Fruit fly (Drosophila melanogaster): ENCODE measurements around the gene Adsl.

Adsl gene

DNA sequence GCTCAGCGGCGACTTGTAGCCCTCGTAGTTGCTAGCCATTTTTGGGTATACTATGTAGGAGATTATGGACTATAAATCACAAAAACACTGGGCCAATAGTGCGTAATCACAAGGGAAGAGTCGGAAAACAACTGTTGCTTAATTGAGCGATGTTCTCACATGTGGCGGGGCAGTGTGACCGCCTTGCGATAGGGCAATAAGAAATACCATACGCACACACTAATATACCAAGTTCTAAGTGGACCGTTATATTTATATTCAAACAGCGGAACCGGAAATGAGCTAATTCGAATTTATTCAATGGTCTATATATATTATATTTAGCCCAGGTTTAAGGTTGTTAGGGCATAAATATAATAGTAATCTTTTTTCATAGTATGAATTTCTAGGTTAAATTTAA, at the start of gene Adsl:
Gene Adsl (minus strand): TSS at position 165 of the 400 bp plus-strand sequence.
- TF ChIP-seq Sin3A (optimal IDR thresholded peaks at IDR 0.05) (no peak), Myc (optimal IDR thresholded peaks at IDR 0.05) (no peak), ttk (optimal IDR thresholded peaks at IDR 0.05) (no peak), insv (optimal IDR thresholded peaks at IDR 0.05) (no peak), psq (optimal IDR thresholded peaks at IDR 0.05) (no peak), h (optimal IDR thresholded peaks at IDR 0.05) (no peak)

DNA sequence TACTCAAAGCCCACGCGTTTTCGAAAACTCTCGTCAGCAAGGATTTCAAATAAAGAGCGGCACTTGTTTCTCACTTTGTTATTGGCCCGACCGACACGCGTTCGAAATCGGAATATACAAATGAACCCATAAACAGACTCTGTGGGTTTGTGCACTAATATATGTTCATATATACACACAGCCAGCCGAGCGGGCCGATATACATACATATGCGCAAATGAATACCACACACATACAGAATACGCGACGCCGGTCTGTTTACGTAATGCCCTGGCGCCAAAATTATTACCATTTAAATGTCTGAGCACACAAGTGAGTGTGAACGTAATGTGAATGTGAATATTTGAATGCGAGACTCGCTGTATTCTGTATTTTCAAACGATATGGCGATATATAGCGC, 46.8 kb upstream of the Adsl start:
- no peak for TF ChIP-seq Myc (optimal IDR thresholded peaks at IDR 0.05)
- no peak for TF ChIP-seq insv (optimal IDR thresholded peaks at IDR 0.05)
- no peak for TF ChIP-seq psq (optimal IDR thresholded peaks at IDR 0.05)
- no peak for TF ChIP-seq Sin3A (optimal IDR thresholded peaks at IDR 0.05)
- TF ChIP-seq h (optimal IDR thresholded peaks at IDR 0.05), result no peak
- TF ChIP-seq ttk (optimal IDR thresholded peaks at IDR 0.05), result no peak

dm6 chr3R:17066828-17067430, 46.0 kb upstream of the Adsl start:
- TF ChIP-seq insv (optimal IDR thresholded peaks at IDR 0.05) (no peak), Sin3A (optimal IDR thresholded peaks at IDR 0.05) (no peak), Myc (optimal IDR thresholded peaks at IDR 0.05) (no peak)

DNA sequence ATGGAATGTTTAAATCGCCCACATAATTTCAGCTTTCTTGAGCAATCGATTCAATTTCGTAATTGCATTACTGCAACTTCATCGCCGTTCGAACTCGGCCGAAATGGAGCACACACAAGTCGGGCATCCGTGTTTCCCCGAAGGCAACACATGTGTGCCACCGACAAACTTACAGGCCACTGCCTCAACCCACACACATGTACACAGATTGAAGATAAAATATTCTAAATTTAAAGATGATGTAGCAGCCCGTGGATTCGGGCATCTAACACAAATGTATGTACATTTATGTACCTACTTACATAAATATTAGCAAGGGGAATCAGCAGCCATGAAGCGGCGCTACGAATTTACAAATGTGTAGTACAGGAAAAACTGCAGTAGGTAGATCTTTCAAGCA, 45.2 kb upstream of the Adsl start:
- TF ChIP-seq psq (optimal IDR thresholded peaks at IDR 0.05), result no peak
- TF ChIP-seq Myc (optimal IDR thresholded peaks at IDR 0.05), result no peak
- TF ChIP-seq Sin3A (optimal IDR thresholded peaks at IDR 0.05), result no peak
- no peak for TF ChIP-seq ttk (optimal IDR thresholded peaks at IDR 0.05)
- no peak for TF ChIP-seq h (optimal IDR thresholded peaks at IDR 0.05)
- no peak for TF ChIP-seq insv (optimal IDR thresholded peaks at IDR 0.05)

dm6 chr3R:17065018-17065784, 44.3 kb upstream of the Adsl start:
- TF ChIP-seq psq (optimal IDR thresholded peaks at IDR 0.05), result no peak
- no peak for TF ChIP-seq h (optimal IDR thresholded peaks at IDR 0.05)
- no peak for TF ChIP-seq insv (optimal IDR thresholded peaks at IDR 0.05)
- no peak for TF ChIP-seq Sin3A (optimal IDR thresholded peaks at IDR 0.05)
- TF ChIP-seq ttk (optimal IDR thresholded peaks at IDR 0.05), result no peak
- TF ChIP-seq Myc (optimal IDR thresholded peaks at IDR 0.05), result no peak

- no peak for TF ChIP-seq insv (optimal IDR thresholded peaks at IDR 0.05)
- no peak for TF ChIP-seq h (optimal IDR thresholded peaks at IDR 0.05)
- TF ChIP-seq ttk (optimal IDR thresholded peaks at IDR 0.05), result no peak
- no peak for TF ChIP-seq Sin3A (optimal IDR thresholded peaks at IDR 0.05)
- TF ChIP-seq Myc (optimal IDR thresholded peaks at IDR 0.05), result no peak
- no peak for TF ChIP-seq psq (optimal IDR thresholded peaks at IDR 0.05)
Measured at dm6 chr3R:17063763-17064162, 42.8 kb upstream of the Adsl start.

DNA sequence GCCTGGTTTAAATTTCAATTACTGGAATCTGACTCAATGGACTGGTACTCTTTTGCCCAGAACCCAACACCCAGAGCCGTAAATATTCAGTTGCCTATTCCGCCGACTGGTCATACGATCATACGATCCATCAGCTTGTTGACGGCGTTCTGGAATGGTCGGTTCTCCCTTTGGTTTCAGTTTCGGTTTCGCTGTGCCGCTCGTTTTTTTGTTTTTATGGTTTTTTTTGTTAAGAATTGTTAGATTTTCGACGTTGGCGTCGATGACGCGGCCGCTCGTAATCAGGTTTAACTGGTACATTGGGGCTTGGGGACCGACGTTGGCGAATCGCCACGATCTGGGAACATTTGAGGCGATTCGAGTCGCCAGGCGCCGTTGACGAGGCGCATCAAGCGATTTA, 41.8 kb upstream of the Adsl start:
- TF ChIP-seq ttk (optimal IDR thresholded peaks at IDR 0.05) (no peak), psq (optimal IDR thresholded peaks at IDR 0.05) (no peak), h (optimal IDR thresholded peaks at IDR 0.05) (no peak), Myc (optimal IDR thresholded peaks at IDR 0.05) (no peak), insv (optimal IDR thresholded peaks at IDR 0.05) (no peak), Sin3A (optimal IDR thresholded peaks at IDR 0.05) (no peak)

DNA sequence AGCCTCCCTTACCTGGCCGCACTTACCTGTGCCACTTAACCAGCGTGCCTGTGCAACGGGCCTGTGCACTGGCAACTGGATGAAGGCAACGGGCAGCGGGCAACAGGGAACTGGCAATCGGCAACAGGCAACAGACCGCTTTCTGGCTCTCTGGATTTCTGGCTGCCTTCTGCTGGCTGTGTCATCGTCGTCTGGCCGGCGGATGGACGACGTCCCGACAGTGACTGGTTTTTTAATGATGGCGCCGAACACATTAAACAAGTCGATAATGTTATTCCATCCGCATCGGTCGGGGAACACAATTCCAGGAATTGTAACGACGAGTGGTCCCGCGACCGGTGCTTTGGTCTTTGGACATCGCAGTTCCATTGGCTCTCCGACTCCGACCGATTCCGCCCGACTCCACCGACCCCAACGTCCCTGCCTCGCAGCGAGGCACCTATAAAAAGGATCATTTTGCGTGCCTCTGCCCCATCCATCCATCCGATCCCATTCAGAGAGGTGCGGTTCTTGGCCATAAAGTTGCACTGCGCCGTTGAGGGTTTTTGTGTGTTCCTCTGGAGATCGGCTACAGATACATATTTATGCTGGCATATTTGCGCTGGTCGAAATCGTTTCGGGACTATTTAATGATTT, 40.9 kb upstream of the Adsl start:
- TF ChIP-seq Myc (optimal IDR thresholded peaks at IDR 0.05) (no peak), insv (optimal IDR thresholded peaks at IDR 0.05) (no peak), h (optimal IDR thresholded peaks at IDR 0.05) (no peak), psq (optimal IDR thresholded peaks at IDR 0.05) (no peak), Sin3A (optimal IDR thresholded peaks at IDR 0.05) (no peak), ttk (optimal IDR thresholded peaks at IDR 0.05) (no peak)

- no peak for TF ChIP-seq Sin3A (optimal IDR thresholded peaks at IDR 0.05)
- TF ChIP-seq ttk (optimal IDR thresholded peaks at IDR 0.05), result no peak
- TF ChIP-seq Myc (optimal IDR thresholded peaks at IDR 0.05), result no peak
- TF ChIP-seq psq (optimal IDR thresholded peaks at IDR 0.05), result no peak
- no peak for TF ChIP-seq insv (optimal IDR thresholded peaks at IDR 0.05)
- no peak for TF ChIP-seq h (optimal IDR thresholded peaks at IDR 0.05)
Measured at dm6 chr3R:17060809-17061394, 40.0 kb upstream of the Adsl start.

DNA sequence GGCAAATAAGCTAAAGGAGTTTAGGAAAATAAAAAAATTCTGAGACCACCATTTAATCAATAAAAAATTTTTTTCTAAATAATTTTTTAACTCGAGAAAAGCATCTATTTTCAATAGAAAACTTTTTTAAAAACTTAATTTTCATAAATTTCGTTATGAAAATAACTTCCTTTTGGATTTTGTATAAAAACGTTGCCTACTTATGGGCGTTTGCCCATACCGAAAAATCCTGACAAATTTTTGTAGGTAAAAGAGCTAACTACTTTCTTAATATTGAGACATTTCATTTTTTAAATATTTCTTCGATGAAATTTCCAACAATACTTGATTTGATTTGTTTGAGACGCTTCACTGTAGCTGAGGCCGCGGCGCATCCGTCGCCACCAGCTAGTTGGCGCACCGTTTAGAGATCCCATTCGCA, 39.3 kb upstream of the Adsl start:
- TF ChIP-seq ttk (optimal IDR thresholded peaks at IDR 0.05) (no peak), Sin3A (optimal IDR thresholded peaks at IDR 0.05) (no peak), Myc (optimal IDR thresholded peaks at IDR 0.05) (no peak), insv (optimal IDR thresholded peaks at IDR 0.05) (no peak), psq (optimal IDR thresholded peaks at IDR 0.05) (no peak), h (optimal IDR thresholded peaks at IDR 0.05) (no peak)

DNA sequence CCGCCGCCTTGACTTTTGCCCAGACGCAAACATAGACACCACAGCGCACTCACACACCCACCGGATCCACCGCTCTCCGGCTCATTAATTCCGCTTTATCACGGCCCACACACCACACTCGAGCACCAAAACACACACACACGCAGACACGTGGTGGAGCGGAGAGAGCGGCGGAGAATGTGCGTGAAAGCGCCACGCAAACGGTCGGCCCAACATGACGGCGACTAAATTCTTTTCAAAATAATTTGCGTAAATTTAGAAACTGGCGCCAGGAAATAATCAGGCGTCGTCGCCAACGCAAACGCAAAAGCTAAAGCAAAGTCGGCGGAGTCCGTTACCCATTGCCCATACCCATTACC, 38.9 kb upstream of the Adsl start:
- TF ChIP-seq Sin3A (optimal IDR thresholded peaks at IDR 0.05) (no peak), h (optimal IDR thresholded peaks at IDR 0.05) (no peak), ttk (optimal IDR thresholded peaks at IDR 0.05) (no peak), Myc (optimal IDR thresholded peaks at IDR 0.05) (no peak), psq (optimal IDR thresholded peaks at IDR 0.05) (no peak), insv (optimal IDR thresholded peaks at IDR 0.05) (no peak)
